Fruit fly (Drosophila melanogaster): ENCODE results near the gene CG31954.

CG31954 gene

dm6 chr2L:3510002-3510401, at the start of gene CG31954:
Gene CG31954 (minus strand): TSS chr2L:3510102.
- TF ChIP-seq Lpt (GFP tag; optimal IDR thresholded peaks at IDR 0.05) = no peak
- TF ChIP-seq CG8319 (GFP tag; optimal IDR thresholded peaks at IDR 0.05) = no peak
- no peak for TF ChIP-seq CG11762 (GFP tag; optimal IDR thresholded peaks at IDR 0.05; ENCODE audit: insufficient read depth)
- TF ChIP-seq Ets21C (GFP tag; optimal IDR thresholded peaks at IDR 0.05) = no peak
- no peak for TF ChIP-seq ss (GFP tag; optimal IDR thresholded peaks at IDR 0.05)
- no peak for TF ChIP-seq CG3919 (GFP tag; optimal IDR thresholded peaks at IDR 0.05)
- TF ChIP-seq Hr39 (GFP tag; optimal IDR thresholded peaks at IDR 0.05) = no peak
- no peak for TF ChIP-seq pdm3 (GFP tag; optimal IDR thresholded peaks at IDR 0.05)
- no peak for TF ChIP-seq fd59A (GFP tag; optimal IDR thresholded peaks at IDR 0.05)
- no peak for TF ChIP-seq eg (GFP tag; IDR thresholded peaks at IDR 0.05)
- TF ChIP-seq CG6276 (GFP tag; optimal IDR thresholded peaks at IDR 0.05) = no peak
- TF ChIP-seq CG7368 (GFP tag; optimal IDR thresholded peaks at IDR 0.05) = no peak
- no peak for TF ChIP-seq fd85E (GFP tag; optimal IDR thresholded peaks at IDR 0.05)
- no peak for TF ChIP-seq CG8632 (GFP tag; optimal IDR thresholded peaks at IDR 0.05)
- TF ChIP-seq Eip93F (GFP tag; optimal IDR thresholded peaks at IDR 0.05) = no peak

dm6 chr2L:3559647-3560046, 49.7 kb upstream of the CG31954 start:
- TF ChIP-seq CG6792 (GFP tag; optimal IDR thresholded peaks at IDR 0.05) (peak; percentile 5), CG32006 (GFP tag; optimal IDR thresholded peaks at IDR 0.05) (no peak), fd85E (GFP tag; optimal IDR thresholded peaks at IDR 0.05) (no peak), achi (GFP tag; optimal IDR thresholded peaks at IDR 0.05) (peak; percentile 43), ss (GFP tag; optimal IDR thresholded peaks at IDR 0.05) (no peak), cyc (GFP tag; optimal IDR thresholded peaks at IDR 0.05) (no peak), CG34406 (GFP tag; optimal IDR thresholded peaks at IDR 0.05) (peak; percentile 18), salr (GFP tag; optimal IDR thresholded peaks at IDR 0.05) (no peak), Ets96B (tag; optimal IDR thresholded peaks at IDR 0.05) (peak; percentile 43), Met (GFP tag; optimal IDR thresholded peaks at IDR 0.05) (peak; percentile 55), Sox15 (GFP tag; optimal IDR thresholded peaks at IDR 0.05) (no peak), Eip78C (GFP tag) (peak; percentile 57), fd59A (GFP tag; optimal IDR thresholded peaks at IDR 0.05) (peak; percentile 6), CG11294 (GFP tag; IDR thresholded peaks at IDR 0.05) (no peak), CG10631 (GFP tag; optimal IDR thresholded peaks at IDR 0.05) (peak; percentile 27), Hr38 (GFP tag; optimal IDR thresholded peaks at IDR 0.05) (no peak), CG7368 (GFP tag; optimal IDR thresholded peaks at IDR 0.05) (no peak), CG6163 (GFP tag; IDR thresholded peaks at IDR 0.05) (peak; percentile 19; the same call in 1 of the 3 replicates), CG11762 (GFP tag; optimal IDR thresholded peaks at IDR 0.05; ENCODE audit: insufficient read depth) (peak; percentile 1), Hr39 (GFP tag; optimal IDR thresholded peaks at IDR 0.05) (no peak), svp (GFP tag) (peak; percentile 56), Smox (GFP tag; optimal IDR thresholded peaks at IDR 0.05) (peak; percentile 42), CG8632 (GFP tag; optimal IDR thresholded peaks at IDR 0.05) (no peak), Eip93F (GFP tag; optimal IDR thresholded peaks at IDR 0.05) (no peak), vri (GFP tag; optimal IDR thresholded peaks at IDR 0.05) (peak; percentile 30), CG6854 (GFP tag; optimal IDR thresholded peaks at IDR 0.05) (no peak), Sox14 (GFP tag; optimal IDR thresholded peaks at IDR 0.05) (no peak), CG4318 (GFP tag; optimal IDR thresholded peaks at IDR 0.05) (no peak), eg (GFP tag; IDR thresholded peaks at IDR 0.05) (no peak), pdm3 (GFP tag; optimal IDR thresholded peaks at IDR 0.05) (peak; percentile 46), acj6 (GFP tag; optimal IDR thresholded peaks at IDR 0.05) (peak; percentile 33), Sox102F (GFP tag; optimal IDR thresholded peaks at IDR 0.05) (peak; percentile 38), CG3032 (tag; optimal IDR thresholded peaks at IDR 0.05) (peak; percentile 14), dac (GFP tag; optimal IDR thresholded peaks at IDR 0.05) (no peak), CG31627 (GFP tag; optimal IDR thresholded peaks at IDR 0.05) (peak; percentile 9), esn (GFP tag; optimal IDR thresholded peaks at IDR 0.05) (peak; percentile 58), topi (GFP tag; optimal IDR thresholded peaks at IDR 0.05) (peak; percentile 19), lz (GFP tag; optimal IDR thresholded peaks at IDR 0.05) (peak; percentile 11), CG10669 (GFP tag; optimal IDR thresholded peaks at IDR 0.05) (peak; percentile 32), OdsH (GFP tag; optimal IDR thresholded peaks at IDR 0.05) (peak; percentile 63)

Measured in whole organism, prepupa.